Fruit fly (Drosophila melanogaster): ENCODE results near the gene Surf4.
A peak's percentile ranks its signal among the peaks of the same experiment; 100 is the strongest.

Gene Surf4

dm6 chr3R:15332994-15333393 lies 13.0 kb downstream of the Surf4 start, which contains the start of the genes Fkbp39 and Cyfip (continued):
- no peak for TF ChIP-seq peb (GFP tag; IDR thresholded peaks at IDR 0.05)
- peak; percentile 84 for TF ChIP-seq Rfx (GFP tag; IDR thresholded peaks at IDR 0.05)
- peak; percentile 59; the same call in 2 of the 3 replicates for TF ChIP-seq CG7963 (GFP tag; IDR thresholded peaks at IDR 0.05; ENCODE audit: partially characterized antibody)
- no peak for TF ChIP-seq Camta (GFP tag; optimal IDR thresholded peaks at IDR 0.05)
- TF ChIP-seq CG15601 (tag; optimal IDR thresholded peaks at IDR 0.05): peak; percentile 53
- peak; percentile 34; the same call in 1 of the 2 replicates for TF ChIP-seq Atf6 (GFP tag; IDR thresholded peaks at IDR 0.05)
- no peak for TF ChIP-seq Hey (tag; optimal IDR thresholded peaks at IDR 0.05)
- no peak for TF ChIP-seq ara (GFP tag; IDR thresholded peaks at IDR 0.05)
- TF ChIP-seq Pdp1 (GFP tag; optimal IDR thresholded peaks at IDR 0.05): peak; percentile 30 to 90
- peak; percentile 27 for TF ChIP-seq zf30C (GFP tag; optimal IDR thresholded peaks at IDR 0.05)
- peak; percentile 71 for TF ChIP-seq Dp (GFP tag; optimal IDR thresholded peaks at IDR 0.05)
- TF ChIP-seq CG14965 (GFP tag; optimal IDR thresholded peaks at IDR 0.05; ENCODE audit: borderline replicate concordance): no peak
- TF ChIP-seq tap (tag; optimal IDR thresholded peaks at IDR 0.05): no peak
- no peak for TF ChIP-seq CG6765 (GFP tag; optimal IDR thresholded peaks at IDR 0.05)
- TF ChIP-seq Dad (GFP tag; optimal IDR thresholded peaks at IDR 0.05): peak; percentile 59
- 0 out of 3 replicates have a peak, but pooled peaks have one; percentile 21 for TF ChIP-seq dysf (GFP tag; IDR thresholded peaks at IDR 0.05)
- peak; percentile 35 for TF ChIP-seq kah (GFP tag; optimal IDR thresholded peaks at IDR 0.05)
- no peak for TF ChIP-seq H2.0 (GFP tag; IDR thresholded peaks at IDR 0.05)
- TF ChIP-seq CG12155 (GFP tag; optimal IDR thresholded peaks at IDR 0.05): peak; percentile 55
- TF ChIP-seq CoRest (tag; optimal IDR thresholded peaks at IDR 0.05): peak; percentile 13
- TF ChIP-seq scrt (GFP tag; optimal IDR thresholded peaks at IDR 0.05): no peak
- 0 out of 3 replicates have a peak, but pooled peaks have one; percentile 42 for TF ChIP-seq CG14860 (GFP tag; IDR thresholded peaks at IDR 0.05; ENCODE audit: partially characterized antibody)
- no peak for TF ChIP-seq CG6689 (GFP tag; IDR thresholded peaks at IDR 0.05)
- TF ChIP-seq cwo (GFP tag; optimal IDR thresholded peaks at IDR 0.05): no peak
- peak; percentile 64 for TF ChIP-seq CG32532 (GFP tag; IDR thresholded peaks at IDR 0.05)
- peak in 1 of 2 experiments; percentile 11 for TF ChIP-seq tll (GFP tag; optimal IDR thresholded peaks at IDR 0.05)
- TF ChIP-seq CG1233 (GFP tag; optimal IDR thresholded peaks at IDR 0.05): no peak
- TF ChIP-seq h (optimal IDR thresholded peaks at IDR 0.05): no peak
- no peak for TF ChIP-seq sim (GFP tag; IDR thresholded peaks at IDR 0.05)
- TF ChIP-seq cad (GFP tag; optimal IDR thresholded peaks at IDR 0.05): no peak
- no peak for TF ChIP-seq prd (optimal IDR thresholded peaks at IDR 0.05)
- peak; percentile 46; the same call in 2 of the 3 replicates for TF ChIP-seq prd (GFP tag; IDR thresholded peaks at IDR 0.05)
- TF ChIP-seq p53 (GFP tag; optimal IDR thresholded peaks at IDR 0.05): peak; percentile 62
- TF ChIP-seq ci (GFP tag; IDR thresholded peaks at IDR 0.05): peak; percentile 67; the same call in 2 of the 3 replicates
- TF ChIP-seq pzg (GFP tag; optimal IDR thresholded peaks at IDR 0.05): peak; percentile 100
- TF ChIP-seq Mes4 (GFP tag; optimal IDR thresholded peaks at IDR 0.05): peak; percentile 52
- peak; percentile 78 for TF ChIP-seq E2f2 (GFP tag; IDR thresholded peaks at IDR 0.05)
- TF ChIP-seq repo (GFP tag; optimal IDR thresholded peaks at IDR 0.05): peak; percentile 32
- TF ChIP-seq Hr78 (GFP tag; optimal IDR thresholded peaks at IDR 0.05): no peak
- no peak for TF ChIP-seq ro (GFP tag; IDR thresholded peaks at IDR 0.05)
- TF ChIP-seq pfk (GFP tag; optimal IDR thresholded peaks at IDR 0.05): peak; percentile 15
- TF ChIP-seq aop (GFP tag; IDR thresholded peaks at IDR 0.05): no peak
- no peak for TF ChIP-seq CG4707 (GFP tag; optimal IDR thresholded peaks at IDR 0.05)
- TF ChIP-seq esg (GFP tag; conservative IDR thresholded peaks at IDR 0.05): no peak
- TF ChIP-seq CG15011 (GFP tag; optimal IDR thresholded peaks at IDR 0.05): no peak
- TF ChIP-seq CG13624 (GFP tag; optimal IDR thresholded peaks at IDR 0.05): peak; percentile 91
- TF ChIP-seq trh (GFP tag; optimal IDR thresholded peaks at IDR 0.05): no peak
- no peak for TF ChIP-seq NK7.1 (GFP tag; optimal IDR thresholded peaks at IDR 0.05)
- no peak for TF ChIP-seq TFAM (GFP tag; optimal IDR thresholded peaks at IDR 0.05)
- no peak for TF ChIP-seq sc (optimal IDR thresholded peaks at IDR 0.05)
- no peak for TF ChIP-seq sc (GFP tag; optimal IDR thresholded peaks at IDR 0.05)
- no peak for TF ChIP-seq CG17612 (GFP tag; IDR thresholded peaks at IDR 0.05)
